Fruit fly (Drosophila melanogaster) S2 (cell line): Measurements from ENCODE around the gene CG2901.
"Not testable (repeated sequence)": the region's sequence is repeated elsewhere in the genome, so short reads cannot be mapped to it uniquely, and the experiment has no call there.

Experiments
- CG8478 ChIP-seq: fragments of >200 bp; optimal IDR thresholded peaks from 2 replicates; lab custom pipeline; 2018
- CTCF ChIP-seq, 2 experiments: fragments of >200 bp; optimal IDR thresholded peaks; 2 replicates each; lab custom pipeline; 2018

dm6 chrX:3798919-3799318 lies 29.1 kb upstream of the CG2901 start, which contains the start of gene HIP:
- not testable (repeated sequence) for TF ChIP-seq CTCF (optimal IDR thresholded peaks at IDR 0.05; lab: Kevin White, UChicago); CG8478
